Fruit fly (Drosophila melanogaster) whole organism, wandering third instar larva: ENCODE data around the gene Sr-CIII.

Experiments
- Hr78 ChIP-seq: fragments of >200 bp; optimal IDR thresholded peaks from 2 replicates; lab custom pipeline; 2017; ENCODE audit warnings: missing biosample characterization, missing genetic modification characterization
- Mio ChIP-seq: sonication (Bioruptor generic); optimal IDR thresholded peaks from 2 replicates; lab custom pipeline; 2016; ENCODE audit warnings: missing biosample characterization, missing genetic modification characterization
- Myc ChIP-seq: fragments of >200 bp; optimal IDR thresholded peaks from 2 replicates; lab custom pipeline; 2017
- N ChIP-seq: fragments of >200 bp; optimal IDR thresholded peaks from 2 replicates; lab custom pipeline; 2018; ENCODE audit warnings: missing biosample characterization, missing external identifiers, missing genetic modification characterization
- OdsH ChIP-seq: fragments of 200-800 bp; sonication (Bioruptor generic); optimal IDR thresholded peaks from 2 replicates; lab custom pipeline; 2016; ENCODE audit warnings: missing biosample characterization, mild to moderate bottlenecking, missing genetic modification characterization
- Vsx2 ChIP-seq: fragments of 200-300, 225-300 bp; sonication (Bioruptor generic); optimal IDR thresholded peaks from 2 replicates; lab custom pipeline; 2018; ENCODE audit warnings: missing biosample characterization, missing genetic modification characterization; ENCODE audit not compliant: partially characterized antibody
- brk ChIP-seq: fragments of 200-800 bp; sonication (Bioruptor generic); optimal IDR thresholded peaks from 2 replicates; lab custom pipeline; 2016; ENCODE audit warnings: missing biosample characterization, mild to moderate bottlenecking, missing genetic modification characterization
- dsf ChIP-seq: sonication (Bioruptor generic); optimal IDR thresholded peaks from 2 replicates; lab custom pipeline; 2016; ENCODE audit warnings: missing biosample characterization, missing genetic modification characterization, borderline replicate concordance
- jim ChIP-seq: fragments of 175-275, 200-325 bp; sonication (Bioruptor generic); optimal IDR thresholded peaks from 2 replicates; lab custom pipeline; 2016; ENCODE audit warnings: missing biosample characterization, mild to moderate bottlenecking, missing genetic modification characterization
- sage ChIP-seq: fragments of 200-800 bp; sonication (Bioruptor generic); optimal IDR thresholded peaks from 2 replicates; lab custom pipeline; 2016; ENCODE audit warnings: missing biosample characterization, mild to moderate bottlenecking, missing genetic modification characterization

DNA sequence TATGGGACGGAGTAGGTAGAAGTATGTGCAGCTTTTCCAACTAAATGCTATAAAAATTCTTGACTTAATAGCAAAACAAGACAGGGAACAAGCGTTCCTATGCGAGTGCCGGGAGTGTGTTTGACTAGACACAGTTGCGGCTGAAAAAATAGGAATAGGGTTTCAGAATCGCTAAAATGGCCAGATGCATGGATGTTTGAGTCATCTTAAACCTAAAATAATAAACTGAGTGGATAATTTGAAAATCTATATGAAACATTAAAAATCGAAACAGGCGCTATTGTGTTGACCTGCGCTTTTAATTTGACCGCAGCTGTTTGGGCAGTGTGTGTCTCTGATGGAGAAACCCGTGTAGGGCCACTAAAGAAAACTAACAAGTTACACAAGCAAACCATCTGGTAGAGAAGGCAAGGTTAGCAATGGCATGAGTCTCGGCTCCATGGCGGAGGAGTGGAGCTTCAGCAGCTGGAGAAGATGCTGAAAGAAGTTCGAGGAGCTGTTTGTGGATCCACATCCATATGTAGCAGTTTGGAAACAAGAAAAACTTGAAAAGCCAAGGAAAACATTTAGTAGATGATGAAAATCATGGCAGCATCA lies 26.3 kb upstream of the Sr-CIII start:
- TF ChIP-seq N (no peak), Myc (lab: Kevin White, UChicago) (no peak), dsf (GFP tag; lab: Kevin White, UChicago) (no peak), sage (no peak), Hr78 (GFP tag; lab: Kevin White, UChicago) (no peak), Mio (no peak), jim (no peak), brk (GFP tag; lab: Kevin White, UChicago) (no peak), OdsH (GFP tag; lab: Kevin White, UChicago) (no peak), Vsx2 (GFP tag; lab: Kevin White, UChicago) (no peak)
